Worm (Caenorhabditis elegans) whole organism, dauer: ENCODE data around the gene C25H3.11.
"Not testable (repeated sequence)": the region's sequence is repeated elsewhere in the genome, so short reads cannot be mapped to it uniquely, and the experiment has no call there.

Experiments used
- unc-62 ChIP-seq: sonication (generic microtip); optimal IDR thresholded peaks from 2 replicates; lab custom pipeline; 2017; ENCODE audit warnings: missing biosample characterization, missing genetic modification reagents, missing genetic modification characterization

Gene C25H3.11

DNA sequence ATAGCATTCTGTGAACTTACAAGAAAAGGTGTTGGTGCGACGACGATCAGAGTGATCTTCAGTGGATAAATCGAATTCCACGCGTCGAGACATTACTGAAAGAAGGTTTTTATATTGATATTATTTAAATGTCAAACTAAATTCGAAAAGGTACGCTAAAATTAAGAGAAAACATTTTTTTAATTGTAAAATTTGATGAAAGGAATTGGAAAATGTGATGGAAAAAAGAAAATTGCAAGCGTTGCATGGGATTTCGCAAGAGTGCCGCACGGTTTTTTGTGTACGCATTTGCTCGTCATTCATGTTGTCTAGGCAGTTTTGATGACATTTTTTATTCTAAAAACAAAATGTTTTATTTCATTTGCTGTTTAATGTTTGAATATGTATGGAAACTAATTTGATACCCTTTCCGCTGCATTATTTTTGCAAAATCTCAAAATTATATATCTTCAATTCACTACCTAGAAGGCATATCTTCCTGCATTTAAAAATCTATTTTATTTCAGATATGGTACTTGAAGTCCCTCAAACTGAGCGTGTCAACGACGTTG lies 57.9 kb downstream of the C25H3.11 start, which contains the start of the genes F59E12.6 and npl-4.1:
Gene F59E12.6, minus strand, starts transcription at position 101 of the 551 bp plus-strand sequence.
Gene npl-4.1, plus strand, starts transcription at position 501 of the 551 bp plus-strand sequence.
- TF ChIP-seq unc-62 (GFP tag; lab: Kevin White, UChicago): not testable (repeated sequence)

DNA sequence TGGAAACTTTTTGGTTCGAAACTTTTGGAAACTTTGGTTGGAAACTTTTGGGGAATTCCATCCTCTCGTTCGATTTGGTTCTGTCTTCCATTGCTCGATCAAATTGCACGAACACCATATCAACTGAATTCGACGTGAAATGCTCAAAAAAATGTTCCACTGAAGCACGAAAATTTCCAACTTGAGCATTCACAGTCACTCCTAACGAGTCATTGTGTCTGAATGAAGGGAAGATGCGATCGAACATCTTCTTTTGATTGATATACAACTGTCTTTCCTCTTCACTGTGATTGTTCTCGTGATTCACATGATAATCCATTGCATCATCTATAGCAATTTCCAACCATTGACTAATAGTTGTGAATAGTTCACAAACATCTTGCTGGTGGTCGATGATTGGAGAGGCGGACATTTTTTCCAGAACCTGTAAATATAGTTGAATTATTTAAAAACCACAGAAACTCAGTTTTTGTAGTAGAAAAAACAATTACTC lies 60.5 kb downstream of the C25H3.11 start, which contains the start of gene F59E12.15:
Gene F59E12.15, minus strand, starts transcription at position 51 of the 493 bp plus-strand sequence.
- no peak for TF ChIP-seq unc-62 (GFP tag; lab: Kevin White, UChicago)

DNA sequence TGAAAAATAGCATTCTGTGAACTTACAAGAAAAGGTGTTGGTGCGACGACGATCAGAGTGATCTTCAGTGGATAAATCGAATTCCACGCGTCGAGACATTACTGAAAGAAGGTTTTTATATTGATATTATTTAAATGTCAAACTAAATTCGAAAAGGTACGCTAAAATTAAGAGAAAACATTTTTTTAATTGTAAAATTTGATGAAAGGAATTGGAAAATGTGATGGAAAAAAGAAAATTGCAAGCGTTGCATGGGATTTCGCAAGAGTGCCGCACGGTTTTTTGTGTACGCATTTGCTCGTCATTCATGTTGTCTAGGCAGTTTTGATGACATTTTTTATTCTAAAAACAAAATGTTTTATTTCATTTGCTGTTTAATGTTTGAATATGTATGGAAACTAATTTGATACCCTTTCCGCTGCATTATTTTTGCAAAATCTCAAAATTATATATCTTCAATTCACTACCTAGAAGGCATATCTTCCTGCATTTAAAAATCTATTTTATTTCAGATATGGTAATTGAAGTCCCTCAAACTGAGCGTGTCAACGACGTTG lies 66.4 kb downstream of the C25H3.11 start, which contains the start of the genes eif-3.L and npl-4.2:
Gene eif-3.L, minus strand, starts transcription at position 101 of the 557 bp plus-strand sequence.
Gene npl-4.2, plus strand, starts transcription at position 507 of the 557 bp plus-strand sequence.
- not testable (repeated sequence) for TF ChIP-seq unc-62 (GFP tag; lab: Kevin White, UChicago)
